Worm (Caenorhabditis elegans): ENCODE measurements around the gene cbs-1.

ce11 chrX:10026347-10026746, 27.7 kb upstream of the cbs-1 start:
- TF ChIP-seq elt-1 (tag; optimal IDR thresholded peaks at IDR 0.05) = peak; percentile 22
- no peak for TF ChIP-seq ztf-11 (tag; optimal IDR thresholded peaks at IDR 0.05)
- no peak for TF ChIP-seq nhr-76 (tag; optimal IDR thresholded peaks at IDR 0.05)
- no peak for TF ChIP-seq ama-1 (optimal IDR thresholded peaks at IDR 0.05)
- no peak for TF ChIP-seq sea-2 (GFP tag; optimal IDR thresholded peaks at IDR 0.05)
- peak; percentile 67 for TF ChIP-seq ceh-28 (tag; optimal IDR thresholded peaks at IDR 0.05)
- TF ChIP-seq ceh-82 (tag; optimal IDR thresholded peaks at IDR 0.05) = no peak
- TF ChIP-seq ZK546.5 (tag; optimal IDR thresholded peaks at IDR 0.05) = no peak
- no peak for TF ChIP-seq ceh-16 (tag; optimal IDR thresholded peaks at IDR 0.05)
- TF ChIP-seq mdl-1 (tag; optimal IDR thresholded peaks at IDR 0.05) = no peak
- TF ChIP-seq jun-1 (tag; optimal IDR thresholded peaks at IDR 0.05) = no peak
- no peak for TF ChIP-seq tbx-2 (tag; optimal IDR thresholded peaks at IDR 0.05)
- TF ChIP-seq aly-2 (tag; optimal IDR thresholded peaks at IDR 0.05) = no peak
- peak; percentile 60 for TF ChIP-seq nfya-1 (tag; optimal IDR thresholded peaks at IDR 0.05; ENCODE audit: insufficient read depth)
